Worm (Caenorhabditis elegans) whole organism, L4 larva: ENCODE data around the gene gpc-1.

Experiments
- F37D6.2 ChIP-seq: sonication (generic microtip); optimal IDR thresholded peaks from 2 replicates; lab custom pipeline; 2016; ENCODE audit warnings: mild to moderate bottlenecking, missing genetic modification characterization, missing compliant biosample characterization
- F49E8.2 ChIP-seq: sonication (generic microtip); optimal IDR thresholded peaks from 2 replicates; lab custom pipeline; 2016; ENCODE audit warnings: missing compliant biosample characterization, mild to moderate bottlenecking, missing genetic modification characterization, borderline replicate concordance
- T26A8.4 ChIP-seq: fragments of 200-800 bp; sonication (Bioruptor generic); IDR thresholded peaks from 2 replicates; pipeline ENCODE4 v1.3.6; 2022; ENCODE audit warnings: missing genetic modification characterization, missing compliant biosample characterization
- Y48G9A.11 ChIP-seq: fragments of 200-800 bp; sonication (Bioruptor generic); IDR thresholded peaks from 2 replicates; pipeline ENCODE4 v1.3.6; 2022; ENCODE audit warnings: missing genetic modification reagents, missing genetic modification characterization, missing compliant biosample characterization
- aha-1 ChIP-seq: fragments of 150-350 bp; peaks from one replicate; lab custom pipeline; 2014; ENCODE audit warnings: missing biosample characterization, missing genetic modification characterization
- aly-2 ChIP-seq: sonication (generic microtip); optimal IDR thresholded peaks from 2 replicates; lab custom pipeline; 2018; ENCODE audit warnings: missing biosample characterization, missing genetic modification characterization
- arid-1 ChIP-seq: fragments of 200-800 bp; sonication (Bioruptor generic); conservative IDR thresholded peaks from 2 replicates; pipeline ENCODE4 v1.3.6; 2022; ENCODE audit warnings: missing genetic modification reagents, missing genetic modification characterization, missing compliant biosample characterization
- attf-4 ChIP-seq: sonication (generic microtip); optimal IDR thresholded peaks from 3 replicates; lab custom pipeline; 2017; ENCODE audit warnings: missing biosample characterization, missing genetic modification characterization
- ceh-20 ChIP-seq: fragments of 200-800 bp; sonication (Bioruptor generic); IDR thresholded peaks from 2 replicates; pipeline ENCODE4 v1.3.6; 2022; ENCODE audit warnings: missing genetic modification reagents, missing genetic modification characterization, missing compliant biosample characterization
- ceh-32 ChIP-seq: sonication (generic microtip); optimal IDR thresholded peaks from 2 replicates; lab custom pipeline; 2016; ENCODE audit warnings: mild to moderate bottlenecking, missing genetic modification characterization, missing compliant biosample characterization; ENCODE audit not compliant: poor library complexity
- cey-2 ChIP-seq: sonication (generic microtip); optimal IDR thresholded peaks from 3 replicates; lab custom pipeline; 2017; ENCODE audit warnings: missing genetic modification characterization, mild to moderate bottlenecking, missing compliant biosample characterization, antibody characterized with exemption, borderline replicate concordance; ENCODE audit not compliant: insufficient read depth
- daf-12 ChIP-seq: fragments of 150-350 bp; optimal IDR thresholded peaks from 2 replicates; lab custom pipeline; 2014; ENCODE audit warnings: missing biosample characterization, missing genetic modification reagents, missing genetic modification characterization
- daf-16 ChIP-seq, 3 experiments: sonication (generic microtip); optimal IDR thresholded peaks; 2 replicates each; lab custom pipeline; 2016 to 2017; ENCODE audit warnings: missing genetic modification characterization in 3 of 3, missing genetic modification reagents in 3 of 3, mild to moderate bottlenecking in 2 of 3, missing compliant biosample characterization in 2 of 3, missing biosample characterization in 1 of 3, moderate library complexity in 1 of 3
- daf-8 ChIP-seq: fragments of 200-800 bp; sonication (Bioruptor generic); IDR thresholded peaks from 2 replicates; pipeline ENCODE4 v1.3.6; 2022; ENCODE audit warnings: missing genetic modification characterization, missing compliant biosample characterization
- dmd-6 ChIP-seq: fragments of 200-800 bp; sonication (Bioruptor generic); IDR thresholded peaks from 2 replicates; pipeline ENCODE4 v1.3.6; 2022; ENCODE audit warnings: missing genetic modification reagents, missing genetic modification characterization, missing compliant biosample characterization
- dmd-8 ChIP-seq: fragments of 200-800 bp; sonication (Bioruptor generic); IDR thresholded peaks from 2 replicates; pipeline ENCODE4 v1.3.6; 2022; ENCODE audit warnings: missing genetic modification characterization, missing compliant biosample characterization
- dpl-1 ChIP-seq: fragments of 150-350 bp; optimal IDR thresholded peaks from 2 replicates; lab custom pipeline; 2014; ENCODE audit warnings: missing biosample characterization, missing genetic modification reagents, missing genetic modification characterization
- dve-1 ChIP-seq: sonication (generic microtip); optimal IDR thresholded peaks from 2 replicates; lab custom pipeline; 2017; ENCODE audit warnings: antibody characterized with exemption, mild to moderate bottlenecking, missing genetic modification characterization, missing compliant biosample characterization; ENCODE audit not compliant: insufficient read depth
- egl-27 ChIP-seq: sonication (generic microtip); optimal IDR thresholded peaks from 3 replicates; lab custom pipeline; 2017; ENCODE audit warnings: missing biosample characterization, missing genetic modification reagents, missing genetic modification characterization
- fos-1 ChIP-seq: fragments of 150-350 bp; optimal IDR thresholded peaks from 2 replicates; lab custom pipeline; 2014; ENCODE audit warnings: missing biosample characterization, missing genetic modification characterization
- hlh-11 ChIP-seq: fragments of 200-800 bp; sonication (Bioruptor generic); optimal IDR thresholded peaks from 2 replicates; lab custom pipeline; 2018; ENCODE audit warnings: mild to moderate bottlenecking, missing genetic modification characterization, missing compliant biosample characterization
- jun-1 ChIP-seq: fragments of 150-350 bp; optimal IDR thresholded peaks from 2 replicates; lab custom pipeline; 2014; ENCODE audit warnings: missing biosample characterization, missing genetic modification reagents, missing genetic modification characterization
- lim-7 ChIP-seq: fragments of 200-800 bp; sonication (Bioruptor generic); IDR thresholded peaks from 2 replicates; pipeline ENCODE4 v1.3.6; 2022; ENCODE audit warnings: missing genetic modification characterization, missing compliant biosample characterization
- lin-29 ChIP-seq: fragments of 200-800 bp; sonication (Bioruptor generic); IDR thresholded peaks from 2 replicates; pipeline ENCODE4 v1.3.6; 2022; ENCODE audit warnings: missing genetic modification reagents, missing genetic modification characterization, missing compliant biosample characterization
- lin-38 ChIP-seq: fragments of 200-800 bp; sonication (Bioruptor generic); IDR thresholded peaks from 2 replicates; pipeline ENCODE4 v1.3.6; 2022; ENCODE audit warnings: missing genetic modification reagents, missing genetic modification characterization, missing compliant biosample characterization
- lin-39 ChIP-seq: fragments of 150-350 bp; optimal IDR thresholded peaks from 2 replicates; lab custom pipeline; 2014; ENCODE audit warnings: missing biosample characterization, missing genetic modification reagents, missing genetic modification characterization
- lir-3 ChIP-seq: sonication (generic microtip); optimal IDR thresholded peaks from 2 replicates; lab custom pipeline; 2016; ENCODE audit warnings: mild to moderate bottlenecking, missing genetic modification characterization, missing compliant biosample characterization
- madf-5 ChIP-seq, 2 experiments: fragments of 200-800 bp; sonication (Bioruptor generic); IDR thresholded peaks; 2 replicates each; pipeline ENCODE4 v1.3.6; 2022; ENCODE audit warnings: missing compliant biosample characterization in 2 of 2, missing genetic modification characterization in 2 of 2
- madf-9 ChIP-seq: fragments of 200-800 bp; sonication (Bioruptor generic); conservative IDR thresholded peaks from 2 replicates; pipeline ENCODE4 v1.3.6; 2022; ENCODE audit warnings: missing genetic modification reagents, missing genetic modification characterization, missing compliant biosample characterization
- mep-1 ChIP-seq: fragments of 150-350 bp; sonication (generic microtip); optimal IDR thresholded peaks from 3 replicates; lab custom pipeline; 2014; ENCODE audit warnings: missing biosample characterization, missing genetic modification characterization
- mes-2 ChIP-seq: sonication (generic microtip); optimal IDR thresholded peaks from 2 replicates; lab custom pipeline; 2016; ENCODE audit warnings: missing genotype, mild to moderate bottlenecking, missing genetic modification characterization, missing compliant biosample characterization; ENCODE audit not compliant: poor library complexity, severe bottlenecking
- mxl-2 ChIP-seq: fragments of 200-800 bp; sonication (Bioruptor generic); conservative IDR thresholded peaks from 2 replicates; pipeline ENCODE4 v1.3.6; 2022; ENCODE audit warnings: missing genetic modification reagents, missing genetic modification characterization, missing compliant biosample characterization
- nhr-102 ChIP-seq: sonication (generic microtip); optimal IDR thresholded peaks from 2 replicates; lab custom pipeline; 2016; ENCODE audit warnings: mild to moderate bottlenecking, missing genetic modification characterization, moderate library complexity, missing compliant biosample characterization
- nhr-111 ChIP-seq: fragments of 200-800 bp; sonication (Bioruptor generic); optimal IDR thresholded peaks from 2 replicates; lab custom pipeline; 2018; ENCODE audit warnings: mild to moderate bottlenecking, missing genetic modification characterization, missing compliant biosample characterization
- nhr-237 ChIP-seq: sonication (generic microtip); optimal IDR thresholded peaks from 2 replicates; lab custom pipeline; 2017; ENCODE audit warnings: missing biosample characterization, missing genetic modification characterization
- nhr-42 ChIP-seq: fragments of 200-800 bp; sonication (Bioruptor generic); IDR thresholded peaks from 2 replicates; pipeline ENCODE4 v1.3.6; 2022; ENCODE audit warnings: missing genetic modification characterization, missing compliant biosample characterization
- nhr-48 ChIP-seq: sonication (generic microtip); optimal IDR thresholded peaks from 2 replicates; lab custom pipeline; 2016; ENCODE audit warnings: mild to moderate bottlenecking, missing genetic modification characterization, missing compliant biosample characterization
- nhr-6 ChIP-seq: fragments of 150-350 bp; optimal IDR thresholded peaks from 2 replicates; lab custom pipeline; 2014; ENCODE audit warnings: missing biosample characterization, missing genetic modification characterization
- pqm-1 ChIP-seq: sonication (generic microtip); optimal IDR thresholded peaks from 2 replicates; lab custom pipeline; 2017; ENCODE audit warnings: missing biosample characterization, missing genetic modification characterization
- rbr-2 ChIP-seq: sonication (generic microtip); optimal IDR thresholded peaks from 2 replicates; lab custom pipeline; 2016; ENCODE audit warnings: missing genotype, missing genetic modification characterization, missing compliant biosample characterization
- sdz-12 ChIP-seq: fragments of 200-800 bp; sonication (Bioruptor generic); optimal IDR thresholded peaks from 2 replicates; lab custom pipeline; 2018; ENCODE audit warnings: mild to moderate bottlenecking, missing genetic modification characterization, missing compliant biosample characterization
- snpc-4 ChIP-seq: fragments of 150-350 bp; optimal IDR thresholded peaks from 2 replicates; lab custom pipeline; 2014; ENCODE audit warnings: missing biosample characterization, missing genetic modification characterization
- spr-1 ChIP-seq: sonication (generic microtip); optimal IDR thresholded peaks from 2 replicates; lab custom pipeline; 2016; ENCODE audit warnings: mild to moderate bottlenecking, missing genetic modification characterization, missing compliant biosample characterization
- spr-3 ChIP-seq: fragments of 200-800 bp; sonication (Bioruptor generic); optimal IDR thresholded peaks from 2 replicates; lab custom pipeline; 2018; ENCODE audit warnings: mild to moderate bottlenecking, missing genetic modification characterization, missing compliant biosample characterization
- tag-97 ChIP-seq: fragments of 200-800 bp; sonication (Bioruptor generic); IDR thresholded peaks from 2 replicates; pipeline ENCODE4 v1.3.6; 2022; ENCODE audit warnings: missing genetic modification characterization, missing compliant biosample characterization
- unc-130 ChIP-seq: sonication (generic microtip); optimal IDR thresholded peaks from 2 replicates; lab custom pipeline; 2016; ENCODE audit warnings: missing genetic modification reagents, missing genetic modification characterization, missing compliant biosample characterization
- unc-62 ChIP-seq, 3 experiments: fragments of 150-350 bp in 1 of 3; sonication (generic microtip); optimal IDR thresholded peaks in 2 of 3; peaks in 1 of 3; 1 replicate in 1 of 3; 2 replicates in 2 of 3; lab custom pipeline; 2014 to 2017; ENCODE audit warnings: missing biosample characterization in 3 of 3, missing genetic modification characterization in 3 of 3, missing genetic modification reagents in 3 of 3, missing genotype in 1 of 3
- zfp-2 ChIP-seq: sonication (generic microtip); optimal IDR thresholded peaks from 2 replicates; lab custom pipeline; 2016; ENCODE audit warnings: mild to moderate bottlenecking, missing genetic modification characterization, missing compliant biosample characterization
- ztf-11 ChIP-seq: fragments of 150-350 bp; optimal IDR thresholded peaks from 2 replicates; lab custom pipeline; 2014; ENCODE audit warnings: missing biosample characterization, missing genetic modification characterization

The gpc-1 gene

ce11 chrX:12889837-12890449 is 5.2 kb upstream of the gpc-1 start (continued):
- peak; percentile 46 to 79; a peak in 3 of 4 replicates for TF ChIP-seq madf-5 (GFP tag; IDR thresholded peaks at IDR 0.05; lab: Robert Waterston, UW)
- TF ChIP-seq nhr-237 (tag; lab: Kevin White, UChicago), result no peak
- peak; percentile 88 for TF ChIP-seq mes-2 (tag; lab: Kevin White, UChicago)
- TF ChIP-seq ztf-11 (tag; lab: Kevin White, UChicago), result no peak
- TF ChIP-seq attf-4, result peak; percentile 32
- TF ChIP-seq mxl-2 (GFP tag; lab: Robert Waterston, UW), result peak; percentile 37; the same call in 1 of the 2 replicates
- TF ChIP-seq hlh-11 (tag; lab: Kevin White, UChicago), result peak; percentile 28
- TF ChIP-seq F37D6.2, result peak; percentile 50
- TF ChIP-seq unc-62 (GFP tag; optimal IDR thresholded peaks at IDR 0.05 in 1 of 2; lab: Kevin White, UChicago), result peak in 1 of 2 experiments; percentile 83
- no peak for TF ChIP-seq unc-62 (tag; optimal IDR thresholded peaks at IDR 0.05; lab: Kevin White, UChicago)
- peak; percentile 59; the same call in 1 of the 2 replicates for TF ChIP-seq ceh-20 (GFP tag; lab: Robert Waterston, UW)
- TF ChIP-seq dve-1, result peak; percentile 77
- peak; percentile 17 for TF ChIP-seq pqm-1 (tag; lab: Kevin White, UChicago)
- TF ChIP-seq sdz-12 (GFP tag; lab: Kevin White, UChicago), result peak; percentile 91
- TF ChIP-seq mep-1 (tag; lab: Kevin White, UChicago), result peak; percentile 67
- peak; percentile 72; the same call in 1 of the 2 replicates for TF ChIP-seq dmd-8 (GFP tag; lab: Robert Waterston, UW)
- no peak for TF ChIP-seq egl-27 (tag; lab: Kevin White, UChicago)
- TF ChIP-seq rbr-2 (tag; lab: Kevin White, UChicago), result peak; percentile 78
- no peak for TF ChIP-seq nhr-6
- TF ChIP-seq T26A8.4 (GFP tag; lab: Robert Waterston, UW), result peak; percentile 68
- TF ChIP-seq lir-3 (tag; lab: Kevin White, UChicago), result peak; percentile 47
- TF ChIP-seq lin-38 (GFP tag; lab: Robert Waterston, UW), result peak; percentile 63
- no peak for TF ChIP-seq jun-1
- peak; percentile 16; the same call in 1 of the 2 replicates for TF ChIP-seq Y48G9A.11
- TF ChIP-seq daf-16 (GFP tag; optimal IDR thresholded peaks at IDR 0.05; lab: Kevin White, UChicago), result peak; percentile 58 to 65
- peak; percentile 45 for TF ChIP-seq daf-16 (tag; optimal IDR thresholded peaks at IDR 0.05; lab: Kevin White, UChicago)
- TF ChIP-seq F49E8.2 (tag; lab: Kevin White, UChicago), result peak; percentile 33
- TF ChIP-seq nhr-42 (GFP tag; lab: Robert Waterston, UW), result peak; percentile 74; the same call in 1 of the 2 replicates
- peak; percentile 83 for TF ChIP-seq lim-7
- TF ChIP-seq tag-97 (GFP tag; lab: Robert Waterston, UW), result no peak
- TF ChIP-seq daf-8 (GFP tag; lab: Robert Waterston, UW), result no peak
- TF ChIP-seq nhr-111 (GFP tag; lab: Kevin White, UChicago), result peak; percentile 67
- no peak for TF ChIP-seq lin-29 (GFP tag; lab: Robert Waterston, UW)
- peak; percentile 61 for TF ChIP-seq spr-3 (GFP tag; lab: Kevin White, UChicago)
- TF ChIP-seq dmd-6 (GFP tag; lab: Robert Waterston, UW), result peak; percentile 57
- peak; percentile 22 for TF ChIP-seq dpl-1 (GFP tag; lab: Kevin White, UChicago)
- peak; percentile 58 for TF ChIP-seq spr-1 (tag; lab: Kevin White, UChicago)
- no peak for TF ChIP-seq zfp-2 (tag; lab: Kevin White, UChicago)
- TF ChIP-seq aly-2 (tag; lab: Kevin White, UChicago), result no peak
- no peak for TF ChIP-seq cey-2 (tag; lab: Kevin White, UChicago)
- TF ChIP-seq ceh-32, result peak; percentile 10
- TF ChIP-seq daf-12 (tag; lab: Kevin White, UChicago), result no peak
- peak; percentile 97 for TF ChIP-seq aha-1
- peak; percentile 74 for TF ChIP-seq nhr-48 (tag; lab: Kevin White, UChicago)
- peak; percentile 90 for TF ChIP-seq arid-1
- no peak for TF ChIP-seq fos-1 (tag; lab: Kevin White, UChicago)
- peak; percentile 80 for TF ChIP-seq nhr-102
- TF ChIP-seq unc-130 (GFP tag; lab: Kevin White, UChicago), result no peak
- no peak for TF ChIP-seq lin-39
- TF ChIP-seq madf-9 (GFP tag; lab: Robert Waterston, UW), result peak; percentile 63
- no peak for TF ChIP-seq snpc-4 (tag; lab: Kevin White, UChicago)
